Fruit fly (Drosophila melanogaster): ENCODE data around the gene Zip71B.

The Zip71B gene

DNA sequence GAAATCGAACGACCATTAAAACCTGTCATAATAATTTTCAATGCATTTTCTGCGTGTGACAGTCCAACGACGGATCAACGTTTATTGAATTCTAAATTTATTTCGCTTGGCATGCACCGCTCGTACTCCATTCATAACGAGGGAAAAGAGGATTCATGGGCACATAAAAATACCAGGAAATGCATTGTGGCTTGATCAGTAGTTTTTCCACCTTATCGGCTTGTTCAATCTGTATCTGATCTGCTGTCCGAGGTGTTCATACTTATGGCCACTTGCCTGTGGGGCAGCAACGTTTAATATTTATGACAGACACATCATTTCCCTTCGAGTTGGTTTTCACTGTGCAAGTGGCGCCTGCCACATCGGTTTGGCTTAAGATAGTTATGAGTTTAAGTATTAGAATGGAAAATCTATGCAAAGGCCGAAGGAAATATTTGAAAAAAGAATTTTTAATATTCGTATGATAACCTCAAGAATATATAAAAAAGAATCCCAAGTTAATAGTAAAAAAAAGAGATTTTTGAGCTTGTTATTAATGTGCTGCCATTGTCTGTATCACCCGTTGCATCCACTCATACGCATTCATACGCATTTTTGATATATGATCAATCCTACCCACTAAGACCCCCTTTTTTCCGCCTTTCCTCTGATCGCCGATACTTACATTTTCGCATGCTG, 15.3 kb downstream of the Zip71B start (continued):
- TF ChIP-seq CG11294 (GFP tag; IDR thresholded peaks at IDR 0.05), result no peak
- TF ChIP-seq CG7368 (GFP tag; optimal IDR thresholded peaks at IDR 0.05), result no peak
- peak; percentile 25 for TF ChIP-seq fd59A (GFP tag; optimal IDR thresholded peaks at IDR 0.05)
- TF ChIP-seq CG3032 (tag; optimal IDR thresholded peaks at IDR 0.05), result peak; percentile 21
- no peak for TF ChIP-seq CG3919 (GFP tag; optimal IDR thresholded peaks at IDR 0.05)
- TF ChIP-seq CG8632 (GFP tag; optimal IDR thresholded peaks at IDR 0.05), result peak; percentile 7
- peak; percentile 15 for TF ChIP-seq CG6808 (GFP tag; optimal IDR thresholded peaks at IDR 0.05)
- TF ChIP-seq Eip93F (GFP tag; optimal IDR thresholded peaks at IDR 0.05), result no peak
- peak; percentile 6 for TF ChIP-seq net (GFP tag; optimal IDR thresholded peaks at IDR 0.05)
- no peak for TF ChIP-seq topi (GFP tag; optimal IDR thresholded peaks at IDR 0.05)
- peak; percentile 18 for TF ChIP-seq Smox (GFP tag; optimal IDR thresholded peaks at IDR 0.05)
- peak; percentile 18 for TF ChIP-seq lz (GFP tag; optimal IDR thresholded peaks at IDR 0.05)
- peak; percentile 16 for TF ChIP-seq Ets21C (GFP tag; optimal IDR thresholded peaks at IDR 0.05)
- TF ChIP-seq spab (GFP tag; optimal IDR thresholded peaks at IDR 0.05), result peak; percentile 7
- TF ChIP-seq Eip75B (GFP tag; optimal IDR thresholded peaks at IDR 0.05), result peak; percentile 28
- TF ChIP-seq Lpt (GFP tag; optimal IDR thresholded peaks at IDR 0.05), result peak; percentile 20
- TF ChIP-seq ss (GFP tag; optimal IDR thresholded peaks at IDR 0.05), result peak in 1 of 2 experiments; percentile 16

- TF ChIP-seq CG11762 (GFP tag; optimal IDR thresholded peaks at IDR 0.05; ENCODE audit: insufficient read depth) (no peak), dac (GFP tag; optimal IDR thresholded peaks at IDR 0.05) (peak; percentile 4), CG32006 (GFP tag; optimal IDR thresholded peaks at IDR 0.05) (peak; percentile 37), achi (GFP tag; optimal IDR thresholded peaks at IDR 0.05) (peak; percentile 3), Hr4 (GFP tag; optimal IDR thresholded peaks at IDR 0.05) (peak; percentile 22), Gug (GFP tag; IDR thresholded peaks at IDR 0.05) (peak; percentile 43; the same call in 1 of the 2 replicates), CG8319 (GFP tag; optimal IDR thresholded peaks at IDR 0.05) (no peak), CG6163 (GFP tag; IDR thresholded peaks at IDR 0.05) (peak; percentile 49; the same call in 1 of the 3 replicates), Met (GFP tag; optimal IDR thresholded peaks at IDR 0.05) (no peak), CG8632 (GFP tag; optimal IDR thresholded peaks at IDR 0.05) (no peak), eg (GFP tag; IDR thresholded peaks at IDR 0.05) (peak; percentile 64; the same call in 2 of the 3 replicates), CG3032 (tag; optimal IDR thresholded peaks at IDR 0.05) (no peak), CG10631 (GFP tag; optimal IDR thresholded peaks at IDR 0.05) (peak; percentile 30), CG8119 (GFP tag; IDR thresholded peaks at IDR 0.05) (peak; percentile 30; the same call in 1 of the 3 replicates), OdsH (GFP tag; optimal IDR thresholded peaks at IDR 0.05) (peak; percentile 7), Eip78C (GFP tag) (peak; percentile 62), CG6808 (GFP tag; optimal IDR thresholded peaks at IDR 0.05) (no peak), Hr39 (GFP tag; optimal IDR thresholded peaks at IDR 0.05) (no peak), esn (GFP tag; optimal IDR thresholded peaks at IDR 0.05) (no peak), CG15336 (GFP tag; IDR thresholded peaks at IDR 0.05) (peak; percentile 68)
These were observed 17.6 kb downstream of the Zip71B start for dm6 chr3L:15009681-15010080.

- TF ChIP-seq spab (GFP tag; optimal IDR thresholded peaks at IDR 0.05), result no peak
- peak; percentile 27 for TF ChIP-seq Eip78C (GFP tag)
- no peak for TF ChIP-seq Sox14 (GFP tag; optimal IDR thresholded peaks at IDR 0.05)
- TF ChIP-seq CG7368 (GFP tag; optimal IDR thresholded peaks at IDR 0.05), result no peak
- no peak for TF ChIP-seq fd59A (GFP tag; optimal IDR thresholded peaks at IDR 0.05)
- peak; percentile 92 for TF ChIP-seq Blimp-1 (GFP tag; optimal IDR thresholded peaks at IDR 0.05)
- TF ChIP-seq vri (GFP tag; optimal IDR thresholded peaks at IDR 0.05), result no peak
These were observed 18.5 kb downstream of the Zip71B start for dm6 chr3L:15010601-15011000.

Measured in whole organism, prepupa.